Worm (Caenorhabditis elegans) whole organism, L4 larva: ENCODE data around the gene sel-12.

Experiments
- D1046.2 ChIP-seq: fragments of 200-800 bp; sonication (Bioruptor generic); IDR thresholded peaks from 2 replicates; pipeline ENCODE4 v1.3.6; 2022; ENCODE audit warnings: missing genetic modification characterization, missing compliant biosample characterization
- F10B5.3 ChIP-seq: sonication (generic microtip); optimal IDR thresholded peaks from 2 replicates; lab custom pipeline; 2016; ENCODE audit warnings: mild to moderate bottlenecking, missing genetic modification characterization, missing compliant biosample characterization
- F37D6.2 ChIP-seq: sonication (generic microtip); optimal IDR thresholded peaks from 2 replicates; lab custom pipeline; 2016; ENCODE audit warnings: mild to moderate bottlenecking, missing genetic modification characterization, missing compliant biosample characterization
- T20F7.1 ChIP-seq: fragments of 200-800 bp; sonication (Bioruptor generic); optimal IDR thresholded peaks from 2 replicates; lab custom pipeline; 2018; ENCODE audit warnings: mild to moderate bottlenecking, missing genetic modification characterization, missing compliant biosample characterization
- Y75B8A.6 ChIP-seq: fragments of 200-800 bp; sonication (Bioruptor generic); IDR thresholded peaks from 2 replicates; pipeline ENCODE4 v1.3.6; 2022; ENCODE audit warnings: missing genetic modification reagents, missing genetic modification characterization, missing compliant biosample characterization
- ZK546.5 ChIP-seq, 2 experiments: sonication (generic microtip); optimal IDR thresholded peaks; 2 replicates each; lab custom pipeline; 2017; ENCODE audit warnings: missing biosample characterization in 2 of 2, missing genetic modification characterization in 2 of 2
- aly-2 ChIP-seq: sonication (generic microtip); optimal IDR thresholded peaks from 2 replicates; lab custom pipeline; 2018; ENCODE audit warnings: missing biosample characterization, missing genetic modification characterization
- ama-1 ChIP-seq: fragments of 150-350 bp; optimal IDR thresholded peaks from 2 replicates; lab custom pipeline; 2014; ENCODE audit warnings: inconsistent platforms, mixed read lengths
- arid-1 ChIP-seq: fragments of 200-800 bp; sonication (Bioruptor generic); conservative IDR thresholded peaks from 2 replicates; pipeline ENCODE4 v1.3.6; 2022; ENCODE audit warnings: missing genetic modification reagents, missing genetic modification characterization, missing compliant biosample characterization
- ceh-20 ChIP-seq: fragments of 200-800 bp; sonication (Bioruptor generic); IDR thresholded peaks from 2 replicates; pipeline ENCODE4 v1.3.6; 2022; ENCODE audit warnings: missing genetic modification reagents, missing genetic modification characterization, missing compliant biosample characterization
- ceh-44 ChIP-seq: fragments of 200-800 bp; sonication (Bioruptor generic); IDR thresholded peaks from 2 replicates; pipeline ENCODE4 v1.3.6; 2022; ENCODE audit warnings: missing genetic modification reagents, missing genetic modification characterization, missing compliant biosample characterization
- ceh-62 ChIP-seq: sonication (generic microtip); optimal IDR thresholded peaks from 2 replicates; lab custom pipeline; 2017; ENCODE audit warnings: missing biosample characterization, missing genetic modification characterization
- ces-1 ChIP-seq: fragments of 150-350 bp; sonication (generic microtip); optimal IDR thresholded peaks from 4 replicates; lab custom pipeline; 2014; ENCODE audit warnings: missing biosample characterization, missing genetic modification reagents, missing genetic modification characterization
- cey-2 ChIP-seq: sonication (generic microtip); optimal IDR thresholded peaks from 3 replicates; lab custom pipeline; 2017; ENCODE audit warnings: missing genetic modification characterization, mild to moderate bottlenecking, missing compliant biosample characterization, antibody characterized with exemption, borderline replicate concordance; ENCODE audit not compliant: insufficient read depth
- ctbp-1 ChIP-seq: fragments of 200-800 bp; sonication (Bioruptor generic); IDR thresholded peaks from 2 replicates; pipeline ENCODE4 v1.3.6; 2022; ENCODE audit warnings: missing genetic modification reagents, missing genetic modification characterization, missing compliant biosample characterization
- daf-19 ChIP-seq: fragments of 200-800 bp; sonication (Bioruptor generic); conservative IDR thresholded peaks from 2 replicates; pipeline ENCODE4 v1.3.6; 2022; ENCODE audit warnings: missing genetic modification characterization, missing compliant biosample characterization
- duxl-1 ChIP-seq: sonication (generic microtip); optimal IDR thresholded peaks from 2 replicates; lab custom pipeline; 2016; ENCODE audit warnings: mild to moderate bottlenecking, missing genetic modification characterization, moderate library complexity, missing compliant biosample characterization; ENCODE audit not compliant: poor library complexity
- egl-27 ChIP-seq: sonication (generic microtip); optimal IDR thresholded peaks from 3 replicates; lab custom pipeline; 2017; ENCODE audit warnings: missing biosample characterization, missing genetic modification reagents, missing genetic modification characterization
- fkh-10 ChIP-seq: fragments of 150-350 bp; optimal IDR thresholded peaks from 2 replicates; lab custom pipeline; 2014; ENCODE audit warnings: missing biosample characterization, missing genetic modification reagents, missing genetic modification characterization
- hlh-11 ChIP-seq: fragments of 200-800 bp; sonication (Bioruptor generic); optimal IDR thresholded peaks from 2 replicates; lab custom pipeline; 2018; ENCODE audit warnings: mild to moderate bottlenecking, missing genetic modification characterization, missing compliant biosample characterization
- hlh-30 ChIP-seq: sonication (generic microtip); optimal IDR thresholded peaks from 2 replicates; lab custom pipeline; 2017; ENCODE audit warnings: antibody characterized with exemption, mild to moderate bottlenecking, missing genetic modification characterization, missing compliant biosample characterization; ENCODE audit not compliant: insufficient read depth
- hmg-1.1 ChIP-seq: fragments of 200-800 bp; sonication (Bioruptor generic); IDR thresholded peaks from 2 replicates; pipeline ENCODE4 v1.3.6; 2022; ENCODE audit warnings: missing genetic modification reagents, missing genetic modification characterization, missing compliant biosample characterization
- lin-15B ChIP-seq: fragments of 150-350 bp; sonication (generic microtip); optimal IDR thresholded peaks from 3 replicates; lab custom pipeline; 2014; ENCODE audit warnings: missing biosample characterization, missing genetic modification characterization
- lin-39 ChIP-seq: fragments of 150-350 bp; optimal IDR thresholded peaks from 2 replicates; lab custom pipeline; 2014; ENCODE audit warnings: missing biosample characterization, missing genetic modification reagents, missing genetic modification characterization
- lsy-2 ChIP-seq, 2 experiments: fragments of 150-350 bp in 1 of 2; sonication (generic microtip) in 1 of 2; optimal IDR thresholded peaks; 2 replicates each; lab custom pipeline; 2014 to 2017; ENCODE audit warnings: missing biosample characterization in 2 of 2, missing genetic modification characterization in 2 of 2
- madf-5 ChIP-seq, 2 experiments: fragments of 200-800 bp; sonication (Bioruptor generic); IDR thresholded peaks; 2 replicates each; pipeline ENCODE4 v1.3.6; 2022; ENCODE audit warnings: missing compliant biosample characterization in 2 of 2, missing genetic modification characterization in 2 of 2
- madf-9 ChIP-seq: fragments of 200-800 bp; sonication (Bioruptor generic); conservative IDR thresholded peaks from 2 replicates; pipeline ENCODE4 v1.3.6; 2022; ENCODE audit warnings: missing genetic modification reagents, missing genetic modification characterization, missing compliant biosample characterization
- mdt-29 ChIP-seq: fragments of 200-800 bp; sonication (Bioruptor generic); IDR thresholded peaks from 2 replicates; pipeline ENCODE4 v1.3.6; 2022; ENCODE audit warnings: missing genetic modification reagents, missing genetic modification characterization, missing compliant biosample characterization
- nhr-237 ChIP-seq: sonication (generic microtip); optimal IDR thresholded peaks from 2 replicates; lab custom pipeline; 2017; ENCODE audit warnings: missing biosample characterization, missing genetic modification characterization
- nhr-25 ChIP-seq: sonication (generic microtip); optimal IDR thresholded peaks from 2 replicates; lab custom pipeline; 2017; ENCODE audit warnings: missing genetic modification characterization, mild to moderate bottlenecking, missing compliant biosample characterization, antibody characterized with exemption, moderate library complexity, borderline replicate concordance; ENCODE audit not compliant: insufficient read depth
- nhr-41 ChIP-seq: fragments of 200-800 bp; sonication (Bioruptor generic); IDR thresholded peaks from 2 replicates; pipeline ENCODE4 v1.3.6; 2022; ENCODE audit warnings: missing genetic modification reagents, missing genetic modification characterization, missing compliant biosample characterization
- nhr-48 ChIP-seq: sonication (generic microtip); optimal IDR thresholded peaks from 2 replicates; lab custom pipeline; 2016; ENCODE audit warnings: mild to moderate bottlenecking, missing genetic modification characterization, missing compliant biosample characterization
- rbr-2 ChIP-seq: sonication (generic microtip); optimal IDR thresholded peaks from 2 replicates; lab custom pipeline; 2016; ENCODE audit warnings: missing genotype, missing genetic modification characterization, missing compliant biosample characterization
- saeg-2 ChIP-seq: fragments of 200-800 bp; sonication (Bioruptor generic); IDR thresholded peaks from 2 replicates; pipeline ENCODE4 v1.3.6; 2022; ENCODE audit warnings: missing genetic modification reagents, missing genetic modification characterization, missing compliant biosample characterization
- sdz-12 ChIP-seq: fragments of 200-800 bp; sonication (Bioruptor generic); optimal IDR thresholded peaks from 2 replicates; lab custom pipeline; 2018; ENCODE audit warnings: mild to moderate bottlenecking, missing genetic modification characterization, missing compliant biosample characterization
- snpc-4 ChIP-seq: fragments of 150-350 bp; optimal IDR thresholded peaks from 2 replicates; lab custom pipeline; 2014; ENCODE audit warnings: missing biosample characterization, missing genetic modification characterization
- spr-3 ChIP-seq: fragments of 200-800 bp; sonication (Bioruptor generic); optimal IDR thresholded peaks from 2 replicates; lab custom pipeline; 2018; ENCODE audit warnings: mild to moderate bottlenecking, missing genetic modification characterization, missing compliant biosample characterization
- tra-1 ChIP-seq: fragments of 200-800 bp; sonication (Bioruptor generic); IDR thresholded peaks from 2 replicates; pipeline ENCODE4 v1.3.6; 2022; ENCODE audit warnings: missing genetic modification reagents, missing genetic modification characterization, missing compliant biosample characterization
- unc-39 ChIP-seq: sonication (generic microtip); optimal IDR thresholded peaks from 2 replicates; lab custom pipeline; 2017; ENCODE audit warnings: missing biosample characterization, missing genetic modification characterization
- unc-62 ChIP-seq, 3 experiments: fragments of 150-350 bp in 1 of 3; sonication (generic microtip); optimal IDR thresholded peaks in 2 of 3; peaks in 1 of 3; 1 replicate in 1 of 3; 2 replicates in 2 of 3; lab custom pipeline; 2014 to 2017; ENCODE audit warnings: missing biosample characterization in 3 of 3, missing genetic modification characterization in 3 of 3, missing genetic modification reagents in 3 of 3, missing genotype in 1 of 3
- zip-11 ChIP-seq: fragments of 200-800 bp; sonication (Bioruptor generic); IDR thresholded peaks from 2 replicates; pipeline ENCODE4 v1.3.6; 2022; ENCODE audit warnings: missing genetic modification characterization, missing compliant biosample characterization
- zip-2 ChIP-seq: fragments of 150-350 bp; optimal IDR thresholded peaks from 2 replicates; lab custom pipeline; 2014; ENCODE audit warnings: missing biosample characterization, missing genetic modification characterization

The sel-12 gene

ce11 chrX:902512-902911 lies 13.2 kb upstream of the sel-12 start, which contains the start of gene ZC13.10:
Gene ZC13.10, minus strand, starts transcription at chrX:902612.
- TF ChIP-seq rbr-2 (tag; lab: Kevin White, UChicago) = no peak
- no peak for TF ChIP-seq nhr-41 (GFP tag; lab: Robert Waterston, UW)
- no peak for TF ChIP-seq zip-11 (GFP tag; lab: Robert Waterston, UW)
- no peak for TF ChIP-seq madf-5 (GFP tag; IDR thresholded peaks at IDR 0.05; lab: Robert Waterston, UW)
- no peak for TF ChIP-seq cey-2

- TF ChIP-seq hlh-30 (peak; percentile 15), ceh-20 (GFP tag; lab: Robert Waterston, UW) (no peak), mdt-29 (GFP tag; lab: Robert Waterston, UW) (no peak), Y75B8A.6 (GFP tag; lab: Robert Waterston, UW) (no peak), lin-15B (tag; lab: Kevin White, UChicago) (no peak), egl-27 (no peak), madf-9 (GFP tag; lab: Robert Waterston, UW) (no peak), daf-19 (GFP tag; lab: Robert Waterston, UW) (no peak), ces-1 (GFP tag; lab: Kevin White, UChicago) (no peak), lsy-2 (tag; optimal IDR thresholded peaks at IDR 0.05; lab: Kevin White, UChicago) (no peak), tra-1 (GFP tag; lab: Robert Waterston, UW) (no peak), aly-2 (tag; lab: Kevin White, UChicago) (no peak), madf-5 (GFP tag; IDR thresholded peaks at IDR 0.05; lab: Robert Waterston, UW) (no peak), unc-39 (tag; lab: Kevin White, UChicago) (no peak), snpc-4 (tag; lab: Kevin White, UChicago) (no peak), D1046.2 (GFP tag; lab: Robert Waterston, UW) (no peak), rbr-2 (tag; lab: Kevin White, UChicago) (peak; percentile 23), ZK546.5 (tag; optimal IDR thresholded peaks at IDR 0.05; lab: Kevin White, UChicago) (no peak), nhr-25 (tag; lab: Kevin White, UChicago) (no peak), unc-62 (GFP tag; optimal IDR thresholded peaks at IDR 0.05 in 1 of 2; lab: Kevin White, UChicago) (no peak), unc-62 (tag; optimal IDR thresholded peaks at IDR 0.05; lab: Kevin White, UChicago) (no peak), spr-3 (GFP tag; lab: Kevin White, UChicago) (no peak), zip-2 (no peak), nhr-237 (tag; lab: Kevin White, UChicago) (no peak), hlh-11 (tag; lab: Kevin White, UChicago) (no peak), T20F7.1 (GFP tag; lab: Kevin White, UChicago) (no peak), fkh-10 (GFP tag; lab: Kevin White, UChicago) (peak; percentile 19), arid-1 (GFP tag; lab: Robert Waterston, UW) (no peak), F10B5.3 (tag; lab: Kevin White, UChicago) (no peak), lin-39 (no peak), ceh-62 (tag; lab: Kevin White, UChicago) (no peak), ceh-44 (GFP tag; lab: Robert Waterston, UW) (no peak), sdz-12 (GFP tag; lab: Kevin White, UChicago) (no peak), nhr-48 (tag; lab: Kevin White, UChicago) (no peak), F37D6.2 (no peak), saeg-2 (GFP tag; lab: Robert Waterston, UW) (no peak), ctbp-1 (GFP tag; lab: Robert Waterston, UW) (0 out of 2 replicates have a peak, but pooled peaks have one; percentile 10), hmg-1.1 (GFP tag; lab: Robert Waterston, UW) (0 out of 2 replicates have a peak, but pooled peaks have one; percentile 32), duxl-1 (tag; lab: Kevin White, UChicago) (no peak), ama-1 (lab: Kevin White, UChicago) (no peak)
Observed at ce11 chrX:910337-910736, 5.3 kb upstream of the sel-12 start.
